Fruit fly (Drosophila melanogaster) whole organism, embryonic: ENCODE results near the gene CG3009.

Source experiments
- Antp ChIP-seq: fragments of 200-800 bp; sonication (Bioruptor generic); optimal IDR thresholded peaks from 3 replicates; lab custom pipeline; 2016; ENCODE audit warnings: missing biosample characterization, missing genetic modification characterization
- Awh ChIP-seq: fragments of 200-800 bp; sonication (Bioruptor generic); IDR thresholded peaks from 2 replicates; pipeline ENCODE4, ENCODE4 v1.3.6; 2022; ENCODE audit warnings: missing biosample characterization, missing genetic modification characterization
- CG10147 ChIP-seq: fragments of 200-800 bp; sonication (Bioruptor generic); optimal IDR thresholded peaks from 2 replicates; lab custom pipeline; 2019; ENCODE audit warnings: missing biosample characterization, mild to moderate bottlenecking, missing genetic modification characterization, moderate library complexity
- CG10267 ChIP-seq: fragments of 200-800 bp; sonication (Bioruptor generic); optimal IDR thresholded peaks from 2 replicates; lab custom pipeline; 2018; ENCODE audit warnings: missing biosample characterization, mild to moderate bottlenecking, missing genetic modification characterization, moderate library complexity
- CG11093 ChIP-seq: fragments of 200-800 bp; sonication (Bioruptor generic); IDR thresholded peaks from 3 replicates; pipeline ENCODE4 v1.3.6; 2022; ENCODE audit warnings: missing biosample characterization, missing genetic modification characterization
- CG11504 ChIP-seq: fragments of 200-800 bp; sonication (Bioruptor generic); optimal IDR thresholded peaks from 3 replicates; lab custom pipeline; 2019; ENCODE audit warnings: missing biosample characterization, mild to moderate bottlenecking, missing genetic modification characterization, moderate library complexity
- CG12236 ChIP-seq: fragments of 200-800 bp; sonication (Bioruptor generic); optimal IDR thresholded peaks from 2 replicates; lab custom pipeline; 2016; ENCODE audit warnings: missing biosample characterization, missing genetic modification characterization
- CG14667 ChIP-seq: fragments of 200-800 bp; sonication (Bioruptor generic); IDR thresholded peaks from 2 replicates; pipeline ENCODE4 v1.3.6; 2022; ENCODE audit warnings: missing biosample characterization, missing genetic modification characterization
- CG2116 ChIP-seq: fragments of 200-800 bp; sonication (Bioruptor generic); optimal IDR thresholded peaks from 3 replicates; lab custom pipeline; 2018; ENCODE audit warnings: missing biosample characterization, mild to moderate bottlenecking, missing genetic modification characterization
- CG31365 ChIP-seq: fragments of 200-800 bp; sonication (Bioruptor generic); optimal IDR thresholded peaks from 2 replicates; lab custom pipeline; 2018; ENCODE audit warnings: missing biosample characterization, mild to moderate bottlenecking, missing genetic modification characterization
- CG5953 ChIP-seq: fragments of 200-800 bp; sonication (Bioruptor generic); IDR thresholded peaks from 2 replicates; pipeline ENCODE4 v1.3.6; 2022; ENCODE audit warnings: missing biosample characterization, missing genetic modification characterization
- CG6654 ChIP-seq: fragments of 200-800 bp; sonication (Bioruptor generic); optimal IDR thresholded peaks from 2 replicates; lab custom pipeline; 2017; ENCODE audit warnings: missing biosample characterization, mild to moderate bottlenecking, missing genetic modification characterization
- CG9797 ChIP-seq: fragments of 200-800 bp; sonication (Bioruptor generic); optimal IDR thresholded peaks from 3 replicates; lab custom pipeline; 2018; ENCODE audit warnings: missing biosample characterization, mild to moderate bottlenecking, missing genetic modification characterization
- Chrac-16 ChIP-seq: fragments of 200-800 bp; sonication (Bioruptor generic); optimal IDR thresholded peaks from 3 replicates; lab custom pipeline; 2016; ENCODE audit warnings: missing biosample characterization, missing genetic modification characterization
- CkIIα-i1 ChIP-seq: fragments of 200-800 bp; sonication (Bioruptor generic); IDR thresholded peaks from 2 replicates; pipeline ENCODE4 v1.3.6; 2022; ENCODE audit warnings: missing biosample characterization, missing genetic modification characterization
- CoRest ChIP-seq: fragments of 200-800 bp; sonication (Bioruptor generic); optimal IDR thresholded peaks from 3 replicates; lab custom pipeline; 2018; ENCODE audit warnings: missing biosample characterization, mild to moderate bottlenecking, missing genetic modification characterization, moderate library complexity
- Drgx ChIP-seq: fragments of 200-800 bp; sonication (Bioruptor generic); IDR thresholded peaks from 2 replicates; pipeline ENCODE4 v1.3.6; 2022; ENCODE audit warnings: missing biosample characterization, missing genetic modification characterization
- Eip74EF ChIP-seq, 2 experiments: fragments of 200-800 bp in 1 of 2; fragments of >200 bp in 1 of 2; sonication (Bioruptor generic) in 1 of 2; optimal IDR thresholded peaks; 2 replicates each; lab custom pipeline; 2017 to 2019; ENCODE audit warnings: missing biosample characterization in 2 of 2, missing genetic modification characterization in 2 of 2, mild to moderate bottlenecking in 1 of 2, moderate library complexity in 1 of 2
- H2.0 ChIP-seq: fragments of 200-800 bp; sonication (Bioruptor generic); IDR thresholded peaks from 2 replicates; pipeline ENCODE4 v1.3.6; 2022; ENCODE audit warnings: missing biosample characterization, missing genetic modification characterization
- HHEX ChIP-seq: fragments of 200-800 bp; sonication (Bioruptor generic); optimal IDR thresholded peaks from 3 replicates; lab custom pipeline; 2017; ENCODE audit warnings: missing biosample characterization, mild to moderate bottlenecking, missing genetic modification characterization, missing genetic modification reagents
- Hand ChIP-seq: fragments of 200-800 bp; sonication (Bioruptor generic); optimal IDR thresholded peaks from 2 replicates; lab custom pipeline; 2017; ENCODE audit warnings: mild to moderate bottlenecking, missing biosample characterization, missing genetic modification reagents, missing genetic modification characterization
- HmgD ChIP-seq: fragments of 200-800 bp; sonication (Bioruptor generic); optimal IDR thresholded peaks from 3 replicates; lab custom pipeline; 2016; ENCODE audit warnings: missing biosample characterization, missing genetic modification characterization
- MBD-R2 ChIP-seq: fragments of 200-800 bp; sonication (Bioruptor generic); IDR thresholded peaks from 2 replicates; pipeline ENCODE4 v1.3.6; 2022; ENCODE audit warnings: missing biosample characterization, missing genetic modification characterization
- MESR4 ChIP-seq: fragments of 200-800 bp; sonication (Bioruptor generic); optimal IDR thresholded peaks from 2 replicates; lab custom pipeline; 2018; ENCODE audit warnings: missing biosample characterization, mild to moderate bottlenecking, missing genetic modification characterization, moderate library complexity
- Ravus ChIP-seq: fragments of 200-800 bp; sonication (Bioruptor generic); IDR thresholded peaks from 2 replicates; pipeline ENCODE4 v1.3.6; 2022; ENCODE audit warnings: missing biosample characterization, missing genetic modification characterization
- Rfx ChIP-seq: fragments of 200-800 bp; sonication (Bioruptor generic); IDR thresholded peaks from 2 replicates; pipeline ENCODE4 v1.3.6; 2022; ENCODE audit warnings: missing biosample characterization, missing genetic modification characterization
- Sry-δ ChIP-seq: fragments of 200-800 bp; sonication (Bioruptor generic); optimal IDR thresholded peaks from 2 replicates; lab custom pipeline; 2016; ENCODE audit warnings: missing biosample characterization, missing genetic modification characterization
- Xrp1 ChIP-seq: fragments of 200-800 bp; sonication (Bioruptor generic); IDR thresholded peaks from 2 replicates; pipeline ENCODE4 v1.3.6; 2022; ENCODE audit warnings: missing biosample characterization, missing genetic modification characterization
- ase ChIP-seq: fragments of 200-800 bp; sonication (Bioruptor generic); IDR thresholded peaks from 3 replicates; pipeline ENCODE4 v1.3.6; 2022; ENCODE audit warnings: missing biosample characterization, missing genetic modification characterization
- ato ChIP-seq: fragments of 200-800 bp; sonication (Bioruptor generic); IDR thresholded peaks from 2 replicates; pipeline ENCODE4 v1.3.6; 2022; ENCODE audit warnings: missing biosample characterization, missing genetic modification characterization; ENCODE audit not compliant: partially characterized antibody
- cad ChIP-seq: fragments of >200 bp; optimal IDR thresholded peaks from 2 replicates; lab custom pipeline; 2017; ENCODE audit warnings: missing biosample characterization, missing genetic modification characterization
- corto ChIP-seq: fragments of 200-800 bp; sonication (Bioruptor generic); optimal IDR thresholded peaks from 2 replicates; lab custom pipeline; 2016; ENCODE audit warnings: missing biosample characterization, mild to moderate bottlenecking, missing genetic modification characterization, moderate library complexity
- da ChIP-seq: fragments of 200-800 bp; sonication (Bioruptor generic); optimal IDR thresholded peaks from 2 replicates; lab custom pipeline; 2016; ENCODE audit warnings: missing biosample characterization, missing genetic modification characterization
- dysf ChIP-seq: fragments of 200-800 bp; sonication (Bioruptor generic); IDR thresholded peaks from 3 replicates; pipeline ENCODE4 v1.3.6; 2022; ENCODE audit warnings: missing biosample characterization, missing genetic modification characterization
- fd3F ChIP-seq: fragments of 200-800 bp; sonication (Bioruptor generic); optimal IDR thresholded peaks from 2 replicates; lab custom pipeline; 2018; ENCODE audit warnings: missing biosample characterization, mild to moderate bottlenecking, missing genetic modification characterization, moderate library complexity
- gsb-n ChIP-seq: fragments of 200-800 bp; sonication (Bioruptor generic); optimal IDR thresholded peaks from 3 replicates; lab custom pipeline; 2018; ENCODE audit warnings: missing biosample characterization, mild to moderate bottlenecking, missing genetic modification characterization
- kay ChIP-seq: fragments of 200-800 bp; sonication (Bioruptor generic); optimal IDR thresholded peaks from 2 replicates; lab custom pipeline; 2016; ENCODE audit warnings: missing biosample characterization, missing genetic modification characterization
- nom ChIP-seq: fragments of 200-800 bp; sonication (Bioruptor generic); optimal IDR thresholded peaks from 2 replicates; lab custom pipeline; 2017; ENCODE audit warnings: missing biosample characterization, missing genetic modification characterization, mild to moderate bottlenecking, moderate library complexity, missing genetic modification reagents
- odd ChIP-seq: fragments of 200-800 bp; sonication (Bioruptor generic); optimal IDR thresholded peaks from 2 replicates; lab custom pipeline; 2017; ENCODE audit warnings: missing biosample characterization, mild to moderate bottlenecking, missing genetic modification characterization
- slou ChIP-seq: fragments of 200-800 bp; sonication (Bioruptor generic); optimal IDR thresholded peaks from 3 replicates; lab custom pipeline; 2016; ENCODE audit warnings: missing biosample characterization, missing genetic modification characterization
- sob ChIP-seq: fragments of 200-800 bp; sonication (Bioruptor generic); IDR thresholded peaks from 2 replicates; pipeline ENCODE4 v1.3.6; 2022; ENCODE audit warnings: missing biosample characterization, missing genetic modification characterization
- sqz ChIP-seq: fragments of 200-800 bp; sonication (Bioruptor generic); optimal IDR thresholded peaks from 3 replicates; lab custom pipeline; 2018; ENCODE audit warnings: missing biosample characterization, mild to moderate bottlenecking, missing genetic modification characterization
- trh ChIP-seq: fragments of 200-800 bp; sonication (Bioruptor generic); optimal IDR thresholded peaks from 2 replicates; lab custom pipeline; 2016; ENCODE audit warnings: missing biosample characterization, missing genetic modification characterization
- unpg ChIP-seq: fragments of 200-800 bp; sonication (Bioruptor generic); optimal IDR thresholded peaks from 3 replicates; lab custom pipeline; 2018; ENCODE audit warnings: missing biosample characterization, mild to moderate bottlenecking, missing genetic modification characterization, moderate library complexity
- zfh1 ChIP-seq: fragments of 200-800 bp; sonication (Bioruptor generic); IDR thresholded peaks from 3 replicates; pipeline ENCODE4 v1.3.6; 2022; ENCODE audit warnings: missing biosample characterization, missing genetic modification characterization
- zfh2 ChIP-seq: fragments of 200-800 bp; sonication (Bioruptor generic); optimal IDR thresholded peaks from 2 replicates; lab custom pipeline; 2016; ENCODE audit warnings: missing biosample characterization, missing genetic modification characterization

CG3009 gene

dm6 chrX:4664107-4664506, 2.4 kb downstream of the CG3009 start:
- peak; percentile 69 for TF ChIP-seq nom (GFP tag; lab: Kevin White, UChicago)
- no peak for TF ChIP-seq sob (GFP tag; lab: Robert Waterston, UW)
- TF ChIP-seq Awh (GFP tag; lab: Robert Waterston, UW), result no peak
- peak; percentile 47 for TF ChIP-seq sqz (GFP tag; lab: Kevin White, UChicago)
- no peak for TF ChIP-seq fd3F (GFP tag; lab: Kevin White, UChicago)

dm6 chrX:4660642-4661252, 5.8 kb downstream of the CG3009 start:
- no peak for TF ChIP-seq CkIIα-i1
- no peak for TF ChIP-seq CG11504 (tag; lab: Kevin White, UChicago)
- no peak for TF ChIP-seq CG11093 (GFP tag; lab: Robert Waterston, UW)
- TF ChIP-seq, all 482 proteins: peak for 0

DNA sequence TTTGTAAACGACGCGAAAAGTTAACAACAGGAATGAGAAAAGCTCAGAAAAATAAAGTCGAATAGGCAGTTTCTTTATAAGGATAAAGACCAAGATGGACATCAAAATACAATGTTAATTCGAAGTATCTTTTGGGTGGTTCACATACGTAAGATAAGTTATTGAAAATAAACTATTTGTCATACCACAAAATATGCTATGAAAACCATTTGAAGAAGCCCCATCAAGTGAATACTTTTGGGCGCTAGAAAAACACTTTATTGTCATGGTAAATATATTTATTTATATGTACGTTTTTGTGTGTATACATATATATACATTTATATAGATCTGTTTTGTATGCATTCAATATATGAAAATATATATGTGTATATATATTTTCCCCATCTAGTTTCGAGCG, 8.6 kb downstream of the CG3009 start:
- no peak for TF ChIP-seq zfh1 (GFP tag; lab: Robert Waterston, UW)
- TF ChIP-seq dysf (GFP tag; lab: Robert Waterston, UW), result no peak
- TF ChIP-seq ase (GFP tag; lab: Robert Waterston, UW), result no peak
- TF ChIP-seq CG14667, result no peak
- TF ChIP-seq trh, result no peak
- no peak for TF ChIP-seq CoRest (tag; lab: Kevin White, UChicago)
- TF ChIP-seq slou (GFP tag; lab: Kevin White, UChicago), result no peak
- no peak for TF ChIP-seq CG2116
- no peak for TF ChIP-seq cad
- no peak for TF ChIP-seq kay
- TF ChIP-seq Hand, result no peak

DNA sequence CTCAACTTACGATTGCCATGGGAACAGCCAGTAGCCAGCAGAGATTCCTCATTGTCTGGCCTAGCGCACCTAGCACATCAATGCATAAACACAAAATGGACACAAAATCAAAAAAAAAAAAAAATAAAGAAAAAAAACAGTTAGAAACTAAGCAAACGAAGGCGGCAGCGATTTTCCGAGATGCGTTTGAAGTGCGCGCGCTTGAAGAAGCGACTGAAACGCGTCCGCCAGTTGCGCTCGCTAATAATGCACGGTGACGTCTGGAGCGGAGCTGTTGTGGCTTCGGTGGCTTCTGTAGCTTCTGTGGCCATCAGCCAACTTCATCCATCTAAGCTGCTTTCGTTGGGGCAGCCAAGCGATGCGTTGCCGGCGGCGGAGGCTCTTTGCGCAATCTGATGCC, 12.1 kb downstream of the CG3009 start, which contains the start of gene CG15473:
TSS of gene CG15473 (minus strand) at position 101 of the 400 bp plus-strand sequence.
- TF ChIP-seq unpg (GFP tag; lab: Kevin White, UChicago) (no peak), Drgx (GFP tag; lab: Robert Waterston, UW) (no peak), da (no peak), Xrp1 (GFP tag; lab: Robert Waterston, UW) (no peak), H2.0 (GFP tag; lab: Robert Waterston, UW) (no peak), Ravus (GFP tag; lab: Robert Waterston, UW) (no peak), HmgD (no peak), CG5953 (GFP tag; lab: Robert Waterston, UW) (no peak), CG12236 (GFP tag; lab: Kevin White, UChicago) (no peak), Rfx (GFP tag; lab: Robert Waterston, UW) (no peak)

DNA sequence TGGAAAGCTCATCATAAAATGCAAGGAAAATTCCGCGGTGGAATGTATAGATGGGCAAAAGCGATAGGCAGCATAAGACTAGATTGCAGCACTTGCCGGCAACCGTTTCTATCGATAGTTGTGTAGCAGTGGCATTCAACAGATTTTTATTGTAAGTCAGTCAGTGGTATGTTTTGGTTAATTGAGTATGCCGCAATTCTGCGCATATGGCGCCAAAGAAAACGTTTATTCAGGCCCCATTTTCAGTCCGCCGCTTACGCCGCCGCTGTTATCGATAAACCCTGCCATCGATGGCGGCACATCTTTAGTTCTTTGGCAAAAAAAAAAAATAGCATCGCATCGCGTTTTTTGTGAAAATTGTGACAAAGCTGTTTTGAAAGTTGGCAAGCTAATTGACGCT, 16.7 kb downstream of the CG3009 start, which contains the start of the genes Cbp80 and Torsin:
TSS of gene Cbp80 (plus strand) at position 265 of the 400 bp plus-strand sequence.
TSS of gene Torsin (minus strand) at position 282 of the 400 bp plus-strand sequence.
- TF ChIP-seq corto (GFP tag; lab: Kevin White, UChicago) (no peak), CG9797 (peak; percentile 3), MBD-R2 (peak; percentile 83), HHEX (GFP tag; lab: Kevin White, UChicago) (no peak), Sry-δ (GFP tag; lab: Kevin White, UChicago) (peak; percentile 92), MESR4 (GFP tag; lab: Kevin White, UChicago) (peak; percentile 43), ato (GFP tag; lab: Robert Waterston, UW) (peak; percentile 71), Eip74EF (GFP tag; optimal IDR thresholded peaks at IDR 0.05; lab: Kevin White, UChicago) (no peak), Antp (peak; percentile 33), zfh2 (GFP tag; lab: Kevin White, UChicago) (peak; percentile 7), CG10147 (GFP tag; lab: Kevin White, UChicago) (peak; percentile 1), odd (GFP tag; lab: Kevin White, UChicago) (no peak), CG6654 (GFP tag; lab: Kevin White, UChicago) (no peak), Chrac-16 (GFP tag; lab: Kevin White, UChicago) (no peak), CG10267 (peak; percentile 26), CG31365 (tag; lab: Kevin White, UChicago) (no peak), gsb-n (tag; lab: Kevin White, UChicago) (no peak)
